Worm (Caenorhabditis elegans): ENCODE data around the gene Y57G7A.5.

ce11 chrII:1242475-1242874, 32.9 kb downstream of the Y57G7A.5 start:
- no peak for TF ChIP-seq mdl-1 (tag; optimal IDR thresholded peaks at IDR 0.05)
- TF ChIP-seq unc-62 (GFP tag; optimal IDR thresholded peaks at IDR 0.05), result no peak
